Fruit fly (Drosophila melanogaster): ENCODE results near the gene CG10336.

CG10336 gene

DNA sequence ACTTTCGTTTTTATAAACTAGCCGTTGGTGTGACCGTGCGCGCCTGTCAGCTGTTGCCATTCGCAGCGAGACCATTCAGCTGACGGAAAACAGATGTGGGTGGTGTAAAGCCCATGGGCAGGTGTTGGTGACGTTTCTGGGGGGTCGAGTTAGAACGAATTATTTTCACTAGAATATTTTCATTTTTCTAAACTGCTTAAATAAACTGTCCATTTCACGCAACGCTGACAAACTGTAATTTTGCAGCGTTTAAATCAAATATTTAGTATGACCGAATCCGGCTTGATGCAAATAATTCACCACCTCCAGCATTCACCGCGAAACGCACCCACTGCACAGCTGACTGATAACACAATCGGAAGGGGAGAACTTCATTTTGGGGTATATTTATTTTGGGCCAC lies 6.1 kb downstream of the CG10336 start, which contains the start of the genes CG10383 and CG10338 (continued):
- peak; percentile 82 for TF ChIP-seq CG8089 (GFP tag; optimal IDR thresholded peaks at IDR 0.05)
- peak; percentile 75 for TF ChIP-seq CG11695 (GFP tag; IDR thresholded peaks at IDR 0.05)
- no peak for TF ChIP-seq cad (GFP tag; optimal IDR thresholded peaks at IDR 0.05)
- peak; percentile 59 for TF ChIP-seq exex (tag; optimal IDR thresholded peaks at IDR 0.05)
- TF ChIP-seq ind (GFP tag; optimal IDR thresholded peaks at IDR 0.05): peak; percentile 90
- no peak for TF ChIP-seq pita (GFP tag; optimal IDR thresholded peaks at IDR 0.05)
- TF ChIP-seq grau (tag; optimal IDR thresholded peaks at IDR 0.05): peak; percentile 78
- TF ChIP-seq scrt (GFP tag; optimal IDR thresholded peaks at IDR 0.05): peak; percentile 72
- peak; percentile 17 for TF ChIP-seq nom (GFP tag; optimal IDR thresholded peaks at IDR 0.05)
- TF ChIP-seq Trl (optimal IDR thresholded peaks at IDR 0.05): no peak
- peak; percentile 94 for TF ChIP-seq Trl (GFP tag; optimal IDR thresholded peaks at IDR 0.05)
- TF ChIP-seq CG14050 (GFP tag; IDR thresholded peaks at IDR 0.05): peak; percentile 87
- peak; percentile 71 for TF ChIP-seq CG13123 (GFP tag; optimal IDR thresholded peaks at IDR 0.05)
- TF ChIP-seq CG1529 (GFP tag; optimal IDR thresholded peaks at IDR 0.05): peak; percentile 28
- peak; percentile 64 for TF ChIP-seq stwl (tag; optimal IDR thresholded peaks at IDR 0.05)
- peak; percentile 37; the same call in 1 of the 2 replicates for TF ChIP-seq Doc2 (GFP tag; IDR thresholded peaks at IDR 0.05)
- peak; percentile 88 for TF ChIP-seq CG14014 (GFP tag; IDR thresholded peaks at IDR 0.05)
- peak in 1 of 2 experiments; percentile 63 for TF ChIP-seq Eip74EF (GFP tag; optimal IDR thresholded peaks at IDR 0.05)
- peak; percentile 23 for TF ChIP-seq CG9437 (GFP tag; optimal IDR thresholded peaks at IDR 0.05)
- TF ChIP-seq Optix (GFP tag; IDR thresholded peaks at IDR 0.05): peak; percentile 88
- TF ChIP-seq NFAT (GFP tag; IDR thresholded peaks at IDR 0.05): peak; percentile 91
- TF ChIP-seq CG11504 (tag; optimal IDR thresholded peaks at IDR 0.05): peak; percentile 70
- peak; percentile 80 for TF ChIP-seq YL-1 (GFP tag; optimal IDR thresholded peaks at IDR 0.05)
- TF ChIP-seq z (GFP tag; IDR thresholded peaks at IDR 0.05): no peak
- peak; percentile 80 for TF ChIP-seq ems (GFP tag; optimal IDR thresholded peaks at IDR 0.05)
- no peak for TF ChIP-seq h (optimal IDR thresholded peaks at IDR 0.05)
- peak; percentile 66; the same call in 2 of the 3 replicates for TF ChIP-seq CG11560 (tag; IDR thresholded peaks at IDR 0.05)
- peak; percentile 97 for TF ChIP-seq Sin3A (optimal IDR thresholded peaks at IDR 0.05)
- no peak for TF ChIP-seq vnd (GFP tag; IDR thresholded peaks at IDR 0.05; ENCODE audit: partially characterized antibody)
- TF ChIP-seq gem (tag; optimal IDR thresholded peaks at IDR 0.05): peak; percentile 87
- TF ChIP-seq CG9876 (GFP tag; optimal IDR thresholded peaks at IDR 0.05): peak; percentile 86
- peak; percentile 80 to 85 for TF ChIP-seq Hr51 (GFP tag; optimal IDR thresholded peaks at IDR 0.05)
- peak; percentile 85 for TF ChIP-seq NfI (GFP tag; optimal IDR thresholded peaks at IDR 0.05)
- TF ChIP-seq CG11723 (GFP tag; optimal IDR thresholded peaks at IDR 0.05): peak; percentile 62
- TF ChIP-seq onecut (GFP tag; IDR thresholded peaks at IDR 0.05): peak; percentile 61
- TF ChIP-seq ttk (GFP tag; IDR thresholded peaks at IDR 0.05): peak; percentile 91
- peak; percentile 56 for TF ChIP-seq salm (tag; optimal IDR thresholded peaks at IDR 0.05)
- peak; percentile 85 for TF ChIP-seq dm (GFP tag; optimal IDR thresholded peaks at IDR 0.05)
- peak; percentile 53 for TF ChIP-seq MTF-1 (GFP tag; optimal IDR thresholded peaks at IDR 0.05; ENCODE audit: borderline replicate concordance)
- TF ChIP-seq CG32767 (GFP tag; IDR thresholded peaks at IDR 0.05): peak; percentile 75; the same call in 1 of the 2 replicates
- peak; percentile 89 to 93 for TF ChIP-seq dpn (GFP tag; optimal IDR thresholded peaks at IDR 0.05)
- peak; percentile 84 for TF ChIP-seq Hr3 (GFP tag; optimal IDR thresholded peaks at IDR 0.05)
- TF ChIP-seq HLH3B (GFP tag; IDR thresholded peaks at IDR 0.05): peak; percentile 90
- peak; percentile 62 for TF ChIP-seq psq (GFP tag; optimal IDR thresholded peaks at IDR 0.05)
- TF ChIP-seq pnt (GFP tag; optimal IDR thresholded peaks at IDR 0.05): peak; percentile 87
- peak; percentile 88 for TF ChIP-seq H2.0 (GFP tag; IDR thresholded peaks at IDR 0.05)
- peak; percentile 91 for TF ChIP-seq Atf-2 (GFP tag; optimal IDR thresholded peaks at IDR 0.05)
- peak; percentile 80 for TF ChIP-seq CG17186 (GFP tag; optimal IDR thresholded peaks at IDR 0.05)
- peak; percentile 83 for TF ChIP-seq bcd (GFP tag; optimal IDR thresholded peaks at IDR 0.05)
- TF ChIP-seq CG10209 (GFP tag; optimal IDR thresholded peaks at IDR 0.05): peak; percentile 78
- peak; percentile 68; the same call in 2 of the 3 replicates for TF ChIP-seq jigr1 (GFP tag; IDR thresholded peaks at IDR 0.05)
- TF ChIP-seq CG6272 (GFP tag; IDR thresholded peaks at IDR 0.05): peak; percentile 88
